Fruit fly (Drosophila melanogaster): ENCODE results near the gene CG6023.

- no peak for TF ChIP-seq fd85E (GFP tag; optimal IDR thresholded peaks at IDR 0.05)
- no peak for TF ChIP-seq CG8632 (GFP tag; optimal IDR thresholded peaks at IDR 0.05)
- TF ChIP-seq CG11294 (GFP tag; IDR thresholded peaks at IDR 0.05) = no peak
- TF ChIP-seq CG34406 (GFP tag; optimal IDR thresholded peaks at IDR 0.05) = no peak
- no peak for TF ChIP-seq vri (GFP tag; optimal IDR thresholded peaks at IDR 0.05)
- TF ChIP-seq CG7368 (GFP tag; optimal IDR thresholded peaks at IDR 0.05) = no peak
Measured at dm6 chrX:18285215-18285614, 35.8 kb downstream of the CG6023 start.

Measured in whole organism, prepupa.